Worm (Caenorhabditis elegans) whole organism, young adult: ENCODE measurements around the gene lex-1.
A peak's percentile ranks its signal among the peaks of the same experiment; 100 is the strongest.

Experiments
- F55B11.4 ChIP-seq: sonication (generic microtip); optimal IDR thresholded peaks from 2 replicates; lab custom pipeline; 2016; ENCODE audit warnings: missing compliant biosample characterization, missing genetic modification characterization, borderline replicate concordance; ENCODE audit not compliant: insufficient read depth
- K12H6.12 ChIP-seq: fragments of 200-800 bp; sonication (Bioruptor generic); optimal IDR thresholded peaks from 2 replicates; lab custom pipeline; 2018; ENCODE audit warnings: mild to moderate bottlenecking, missing genetic modification characterization, missing compliant biosample characterization
- attf-6 ChIP-seq: fragments of 200-800 bp; sonication (Bioruptor generic); IDR thresholded peaks from 2 replicates; pipeline ENCODE4 v1.3.6; 2022; ENCODE audit warnings: missing genetic modification reagents, missing genetic modification characterization, missing compliant biosample characterization
- bed-2 ChIP-seq: fragments of 200-800 bp; sonication (Bioruptor generic); IDR thresholded peaks from 2 replicates; pipeline ENCODE4 v1.3.6; 2022; ENCODE audit warnings: missing genetic modification reagents, missing genetic modification characterization, missing compliant biosample characterization
- lag-1 ChIP-seq: fragments of 200-800 bp; sonication (Bioruptor generic); IDR thresholded peaks from 2 replicates; pipeline ENCODE4 v1.3.6; 2022; ENCODE audit warnings: missing genetic modification reagents, missing genetic modification characterization, missing compliant biosample characterization
- madf-10 ChIP-seq: sonication (generic microtip); optimal IDR thresholded peaks from 2 replicates; lab custom pipeline; 2016; ENCODE audit warnings: mild to moderate bottlenecking, missing genetic modification characterization, missing compliant biosample characterization
- madf-8 ChIP-seq: fragments of 200-800 bp; sonication (Bioruptor generic); conservative IDR thresholded peaks from 2 replicates; pipeline ENCODE4 v1.3.6; 2022; ENCODE audit warnings: missing genetic modification reagents, missing genetic modification characterization, missing compliant biosample characterization
- nhr-120 ChIP-seq: fragments of 200-800 bp; sonication (Bioruptor generic); IDR thresholded peaks from 2 replicates; pipeline ENCODE4 v1.3.6; 2022; ENCODE audit warnings: missing genetic modification characterization, missing compliant biosample characterization
- unc-62 ChIP-seq: fragments of 150-350 bp; optimal IDR thresholded peaks from 2 replicates; lab custom pipeline; 2014; ENCODE audit warnings: missing biosample characterization, missing genetic modification reagents, missing genetic modification characterization
- zim-3 ChIP-seq: sonication (generic microtip); optimal IDR thresholded peaks from 2 replicates; lab custom pipeline; 2017; ENCODE audit warnings: mild to moderate bottlenecking, missing genetic modification characterization, moderate library complexity, missing compliant biosample characterization

DNA sequence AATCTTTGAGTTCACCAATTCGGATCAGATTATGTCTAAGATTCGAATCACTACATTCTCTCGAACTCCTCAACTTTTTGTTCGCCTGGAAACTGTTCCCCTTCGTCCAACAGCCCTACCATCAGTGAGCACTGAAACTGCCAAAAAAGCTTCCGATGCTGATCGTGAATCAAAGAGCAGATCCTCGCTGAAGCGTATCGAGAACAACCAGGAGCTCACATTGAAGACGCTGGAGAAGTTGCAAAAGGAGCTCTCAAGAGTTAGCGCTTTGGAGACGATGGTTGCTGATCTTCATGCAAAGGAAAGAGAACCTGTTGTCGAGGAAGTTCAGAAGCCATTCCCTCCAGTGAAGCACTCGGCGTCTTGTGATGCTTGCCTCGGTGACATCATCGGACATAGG is 44.5 kb upstream of the lex-1 start:
- TF ChIP-seq zim-3 (tag; lab: Kevin White, UChicago) = no peak
- TF ChIP-seq unc-62 (GFP tag; lab: Kevin White, UChicago) = no peak
- 0 out of 2 replicates have a peak, but pooled peaks have one; percentile 35 for TF ChIP-seq attf-6 (GFP tag; lab: Robert Waterston, UW)
- no peak for TF ChIP-seq nhr-120 (GFP tag; lab: Robert Waterston, UW)
- TF ChIP-seq K12H6.12 (tag; lab: Kevin White, UChicago) = no peak
- no peak for TF ChIP-seq bed-2 (GFP tag; lab: Robert Waterston, UW)
- no peak for TF ChIP-seq madf-8 (GFP tag; lab: Robert Waterston, UW)
- TF ChIP-seq F55B11.4 (tag; lab: Kevin White, UChicago) = no peak
- no peak for TF ChIP-seq madf-10 (tag; lab: Kevin White, UChicago)
- TF ChIP-seq lag-1 = no peak
